Worm (Caenorhabditis elegans) whole organism, young adult: Measurements from ENCODE around the gene C48B4.7.

ENCODE experiments used
- ceh-27 ChIP-seq: fragments of 200-800 bp; sonication (Bioruptor generic); optimal IDR thresholded peaks from 2 replicates; lab custom pipeline; 2018; ENCODE audit warnings: mild to moderate bottlenecking, missing genetic modification characterization, moderate library complexity, missing compliant biosample characterization
- lin-54 ChIP-seq: fragments of 200-800 bp; sonication (Bioruptor generic); optimal IDR thresholded peaks from 2 replicates; lab custom pipeline; 2018; ENCODE audit warnings: mild to moderate bottlenecking, missing genetic modification characterization, missing compliant biosample characterization
- lsl-1 ChIP-seq: fragments of 200-800 bp; sonication (Bioruptor generic); optimal IDR thresholded peaks from 2 replicates; lab custom pipeline; 2018; ENCODE audit warnings: mild to moderate bottlenecking, missing genetic modification characterization, moderate library complexity, missing compliant biosample characterization

ce11 chrIII:9600645-9601044, 41.4 kb upstream of the C48B4.7 start, which contains the start of gene F58A4.2:
- TF ChIP-seq ceh-27 (GFP tag; lab: Kevin White, UChicago), result no peak
- no peak for TF ChIP-seq lsl-1 (GFP tag; lab: Kevin White, UChicago)
- TF ChIP-seq lin-54, result no peak
